Worm (Caenorhabditis elegans): ENCODE results near the gene suox-1.
A peak's percentile ranks its signal among the peaks of the same experiment; 100 is the strongest.
"Not testable (repeated sequence)": the region's sequence is repeated elsewhere in the genome, so short reads cannot be mapped to it uniquely, and the experiment has no call there.

suox-1 gene

DNA sequence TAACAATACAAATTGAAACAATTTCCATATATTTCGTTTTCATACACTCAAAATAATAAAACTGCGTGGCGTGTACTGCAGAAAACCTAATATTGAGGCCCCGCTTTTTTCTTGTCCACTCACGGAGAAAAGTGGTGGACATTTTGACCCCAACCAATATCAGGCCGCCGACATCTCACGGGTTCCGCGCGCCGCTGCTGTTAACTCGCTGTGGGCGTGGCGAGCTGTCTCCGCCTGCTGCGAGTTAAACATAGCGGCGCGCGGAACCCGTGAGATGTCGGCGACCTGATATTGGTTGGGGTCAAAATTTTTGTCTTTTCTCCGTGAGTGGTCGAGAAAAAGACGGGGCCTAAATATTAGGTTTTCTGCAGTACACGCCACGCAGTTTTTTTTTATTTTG, 36.5 kb downstream of the suox-1 start:
- TF ChIP-seq snpc-4 (GFP tag; optimal IDR thresholded peaks at IDR 0.05): not testable (repeated sequence)
- peak in 2 of 4 experiments; percentile 86 to 89 for TF ChIP-seq snpc-4 (tag; optimal IDR thresholded peaks at IDR 0.05)

DNA sequence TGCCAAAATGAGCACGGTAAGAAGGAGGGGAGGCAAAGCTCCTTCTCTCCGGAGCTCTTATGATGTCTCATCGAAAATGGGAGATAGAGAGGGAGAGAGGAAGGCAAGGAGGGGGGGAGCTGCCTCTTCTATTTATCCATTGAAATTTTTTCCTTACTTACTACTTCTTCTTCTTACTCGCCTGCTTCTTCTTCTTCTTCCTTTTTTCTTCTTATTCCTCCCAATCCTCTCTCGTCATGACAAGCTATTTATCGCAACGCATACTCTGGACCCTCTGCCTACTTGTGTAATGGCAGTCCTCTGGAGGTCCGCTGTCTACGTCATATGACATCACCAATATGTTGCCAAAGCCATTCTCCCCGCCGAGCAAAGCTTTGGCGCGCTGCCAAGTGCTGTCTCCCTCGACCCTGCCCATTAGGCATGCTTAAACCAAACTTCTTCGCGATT, 37.9 kb downstream of the suox-1 start:
- TF ChIP-seq K12H6.12 (tag; optimal IDR thresholded peaks at IDR 0.05) (peak; percentile 87), F37B4.10 (GFP tag; IDR thresholded peaks at IDR 0.05) (no peak), attf-5 (GFP tag; optimal IDR thresholded peaks at IDR 0.05) (no peak), B0019.2 (GFP tag; conservative IDR thresholded peaks at IDR 0.05) (no peak), nfyb-1 (GFP tag; IDR thresholded peaks at IDR 0.05) (peak; percentile 58; the same call in 1 of the 2 replicates), ztf-6 (GFP tag; IDR thresholded peaks at IDR 0.05) (no peak), F39B2.1 (GFP tag; IDR thresholded peaks at IDR 0.05) (no peak), egrh-3 (GFP tag; IDR thresholded peaks at IDR 0.05) (no peak; the same call in 1 of the 2 replicates), Y67H2A.10 (GFP tag; conservative IDR thresholded peaks at IDR 0.05) (no peak), aptf-2 (GFP tag; conservative IDR thresholded peaks at IDR 0.05) (no peak), athp-1 (tag; optimal IDR thresholded peaks at IDR 0.05) (peak; percentile 8), zfh-2 (GFP tag; conservative IDR thresholded peaks at IDR 0.05) (peak; percentile 84), B0336.3 (GFP tag; IDR thresholded peaks at IDR 0.05) (peak; percentile 25; the same call in 1 of the 2 replicates), atf-7 (tag; optimal IDR thresholded peaks at IDR 0.05) (peak; percentile 96), tbp1 (GFP tag; optimal IDR thresholded peaks at IDR 0.05) (no peak), F33H1.4 (GFP tag; IDR thresholded peaks at IDR 0.05) (no peak; the same call in 1 of the 2 replicates), Y79H2A.3 (GFP tag; conservative IDR thresholded peaks at IDR 0.05) (no peak), C06A6.2 (GFP tag; conservative IDR thresholded peaks at IDR 0.05) (no peak), F22D6.2 (tag; optimal IDR thresholded peaks at IDR 0.05) (no peak), F57C9.4 (tag; optimal IDR thresholded peaks at IDR 0.05) (no peak), tlf-1 (GFP tag; optimal IDR thresholded peaks at IDR 0.05) (no peak), dox-1 (GFP tag; IDR thresholded peaks at IDR 0.05) (0 out of 2 replicates have a peak, but pooled peaks have one; percentile 9), let-526 (GFP tag; IDR thresholded peaks at IDR 0.05) (no peak), egl-44 (GFP tag; IDR thresholded peaks at IDR 0.05) (no peak), ama-1 (optimal IDR thresholded peaks at IDR 0.05) (no peak), ama-1 (GFP tag; optimal IDR thresholded peaks at IDR 0.05) (no peak), snpc-3.4 (tag; optimal IDR thresholded peaks at IDR 0.05) (no peak), ztf-18 (tag; optimal IDR thresholded peaks at IDR 0.05) (no peak), F55B11.4 (tag; optimal IDR thresholded peaks at IDR 0.05; ENCODE audit: borderline replicate concordance, insufficient read depth) (no peak), nhr-80 (tag; optimal IDR thresholded peaks at IDR 0.05) (no peak), D2030.7 (GFP tag; IDR thresholded peaks at IDR 0.05) (no peak), pbrm-1 (GFP tag; IDR thresholded peaks at IDR 0.05) (0 out of 2 replicates have a peak, but pooled peaks have one; percentile 46), hsf-1 (GFP tag; IDR thresholded peaks at IDR 0.05) (no peak), lin-35 (GFP tag; optimal IDR thresholded peaks at IDR 0.05) (peak in 1 of 3 experiments; percentile 36), nhr-27 (tag; optimal IDR thresholded peaks at IDR 0.05) (no peak), mcd-1 (GFP tag; IDR thresholded peaks at IDR 0.05) (peak; percentile 42), lir-1 (GFP tag; conservative IDR thresholded peaks at IDR 0.05) (no peak), madf-6 (GFP tag; IDR thresholded peaks at IDR 0.05) (no peak), gei-17 (GFP tag; optimal IDR thresholded peaks at IDR 0.05) (peak; percentile 36), attf-6 (GFP tag; IDR thresholded peaks at IDR 0.05) (no peak), B0261.1 (tag; optimal IDR thresholded peaks at IDR 0.05) (no peak), F52B5.7 (tag; optimal IDR thresholded peaks at IDR 0.05) (no peak), ets-4 (GFP tag; optimal IDR thresholded peaks at IDR 0.05) (no peak), fkh-3 (tag; optimal IDR thresholded peaks at IDR 0.05) (no peak), Y95B8A.8 (GFP tag; IDR thresholded peaks at IDR 0.05) (no peak), bed-2 (GFP tag; IDR thresholded peaks at IDR 0.05) (no peak)
